Fruit fly (Drosophila melanogaster) whole organism, pupa: ENCODE data around the gene CG31445.

Experiments
- CG10348 ChIP-seq: fragments of 200-800 bp; sonication (Bioruptor generic); IDR thresholded peaks from 2 replicates; pipeline ENCODE4 v1.3.6; 2022; ENCODE audit warnings: missing biosample characterization, missing genetic modification characterization
- CG12605 ChIP-seq: fragments of 200-800 bp; sonication (Bioruptor generic); IDR thresholded peaks from 2 replicates; pipeline ENCODE4 v1.3.6; 2022; ENCODE audit warnings: missing biosample characterization, missing genetic modification characterization
- CG13204 ChIP-seq: fragments of 200-800 bp; sonication (Bioruptor generic); optimal IDR thresholded peaks from 2 replicates; lab custom pipeline; 2018; ENCODE audit warnings: missing biosample characterization, mild to moderate bottlenecking, missing genetic modification characterization, moderate library complexity
- CG14655 ChIP-seq: fragments of 200-800 bp; sonication (Bioruptor generic); optimal IDR thresholded peaks from 3 replicates; lab custom pipeline; 2017; ENCODE audit warnings: mild to moderate bottlenecking, missing biosample characterization, missing genetic modification reagents, missing genetic modification characterization
- CG15710 ChIP-seq: fragments of 200-800 bp; sonication (Bioruptor generic); optimal IDR thresholded peaks from 2 replicates; lab custom pipeline; 2018; ENCODE audit warnings: missing biosample characterization, mild to moderate bottlenecking, missing genetic modification characterization, moderate library complexity
- CG17806 ChIP-seq: fragments of 200-800 bp; sonication (Bioruptor generic); optimal IDR thresholded peaks from 2 replicates; lab custom pipeline; 2018; ENCODE audit warnings: missing biosample characterization, mild to moderate bottlenecking, missing genetic modification characterization, moderate library complexity
- CG32121 ChIP-seq: fragments of 200-800 bp; sonication (Bioruptor generic); IDR thresholded peaks from 2 replicates; pipeline ENCODE4 v1.3.6; 2022; ENCODE audit warnings: missing biosample characterization, missing genetic modification characterization
- CG34367 ChIP-seq: fragments of 200-800 bp; sonication (Bioruptor generic); optimal IDR thresholded peaks from 2 replicates; lab custom pipeline; 2018; ENCODE audit warnings: missing biosample characterization, mild to moderate bottlenecking, missing genetic modification characterization
- CG4496 ChIP-seq: fragments of 200-800 bp; sonication (Bioruptor generic); IDR thresholded peaks from 3 replicates; pipeline ENCODE4 v1.3.6; 2022; ENCODE audit warnings: missing biosample characterization, missing genetic modification characterization
- CG8159 ChIP-seq: fragments of 200-800 bp; sonication (Bioruptor generic); optimal IDR thresholded peaks from 3 replicates; lab custom pipeline; 2018; ENCODE audit warnings: missing biosample characterization, mild to moderate bottlenecking, missing genetic modification characterization, moderate library complexity
- CG8301 ChIP-seq: fragments of 200-800 bp; sonication (Bioruptor generic); optimal IDR thresholded peaks from 2 replicates; lab custom pipeline; 2018; ENCODE audit warnings: missing biosample characterization, mild to moderate bottlenecking, missing genetic modification characterization
- CG9948 ChIP-seq: fragments of 200-800 bp; sonication (Bioruptor generic); optimal IDR thresholded peaks from 2 replicates; lab custom pipeline; 2018; ENCODE audit warnings: missing biosample characterization, mild to moderate bottlenecking, missing genetic modification characterization, moderate library complexity
- D1 ChIP-seq: fragments of 200-800 bp; sonication (Bioruptor generic); optimal IDR thresholded peaks from 2 replicates; lab custom pipeline; 2018; ENCODE audit warnings: missing biosample characterization, mild to moderate bottlenecking, missing genetic modification characterization, moderate library complexity
- EcR ChIP-seq: fragments of 200-800 bp; sonication (Bioruptor generic); optimal IDR thresholded peaks from 3 replicates; lab custom pipeline; 2019; ENCODE audit warnings: missing biosample characterization, missing genetic modification characterization, mild to moderate bottlenecking, moderate library complexity, missing genetic modification reagents
- Ets98B ChIP-seq: fragments of 200-800 bp; sonication (Bioruptor generic); IDR thresholded peaks from 2 replicates; pipeline ENCODE4 v1.3.6; 2022; ENCODE audit warnings: missing biosample characterization, missing genetic modification characterization
- Pif1A ChIP-seq: fragments of 200-800 bp; sonication (Bioruptor generic); optimal IDR thresholded peaks from 3 replicates; lab custom pipeline; 2016; ENCODE audit warnings: missing biosample characterization, missing genetic modification characterization
- Pif1B ChIP-seq: fragments of 200-800 bp; sonication (Bioruptor generic); optimal IDR thresholded peaks from 3 replicates; lab custom pipeline; 2016; ENCODE audit warnings: missing biosample characterization, missing genetic modification characterization
- Snoo ChIP-seq: fragments of 200-800 bp; sonication (Bioruptor generic); optimal IDR thresholded peaks from 3 replicates; lab custom pipeline; 2017; ENCODE audit warnings: missing biosample characterization, mild to moderate bottlenecking, missing genetic modification characterization, inconsistent platforms
- fd96Ca ChIP-seq: fragments of 200-800 bp; sonication (Bioruptor generic); IDR thresholded peaks from 3 replicates; pipeline ENCODE4 v1.3.6; 2022; ENCODE audit warnings: missing biosample characterization, missing genetic modification characterization
- gl ChIP-seq: fragments of 200-800 bp; sonication (Bioruptor generic); optimal IDR thresholded peaks from 2 replicates; lab custom pipeline; 2018; ENCODE audit warnings: missing biosample characterization, mild to moderate bottlenecking, missing genetic modification characterization
- rn ChIP-seq: fragments of 200-800 bp; sonication (Bioruptor generic); IDR thresholded peaks from 2 replicates; pipeline ENCODE4 v1.3.6; 2022; ENCODE audit warnings: missing biosample characterization, missing genetic modification characterization

The CG31445 gene

dm6 chr3R:29268062-29268461 lies 23.4 kb upstream of the CG31445 start:
- no peak for TF ChIP-seq fd96Ca (GFP tag; lab: Robert Waterston, UW)
- no peak for TF ChIP-seq CG17806 (tag; lab: Kevin White, UChicago)
- no peak for TF ChIP-seq rn (GFP tag; lab: Robert Waterston, UW)
- TF ChIP-seq EcR (GFP tag; lab: Kevin White, UChicago), result peak; percentile 17
- no peak for TF ChIP-seq CG15710 (tag; lab: Kevin White, UChicago)
- no peak for TF ChIP-seq CG34367 (tag; lab: Kevin White, UChicago)
- no peak for TF ChIP-seq gl (tag; lab: Kevin White, UChicago)

- TF ChIP-seq CG8159 (tag; lab: Kevin White, UChicago) (peak; percentile 12), CG12605 (GFP tag; lab: Robert Waterston, UW) (no peak), CG17806 (tag; lab: Kevin White, UChicago) (no peak)
These were observed 22.0 kb upstream of the CG31445 start for dm6 chr3R:29266607-29267006.

- TF ChIP-seq Pif1B (GFP tag; lab: Kevin White, UChicago) (no peak), CG8159 (tag; lab: Kevin White, UChicago) (no peak), rn (GFP tag; lab: Robert Waterston, UW) (no peak), CG32121 (no peak), Snoo (tag; lab: Kevin White, UChicago) (no peak), EcR (GFP tag; lab: Kevin White, UChicago) (no peak), CG10348 (GFP tag; lab: Robert Waterston, UW) (no peak), CG17806 (tag; lab: Kevin White, UChicago) (no peak), CG34367 (tag; lab: Kevin White, UChicago) (no peak), CG4496 (GFP tag; lab: Robert Waterston, UW) (no peak), CG8301 (tag; lab: Kevin White, UChicago) (no peak)
These were observed 20.4 kb upstream of the CG31445 start for dm6 chr3R:29265075-29265474.

dm6 chr3R:29263264-29263663 lies 18.6 kb upstream of the CG31445 start:
- TF ChIP-seq CG4496 (GFP tag; lab: Robert Waterston, UW), result no peak
- no peak for TF ChIP-seq EcR (GFP tag; lab: Kevin White, UChicago)
- TF ChIP-seq Snoo (tag; lab: Kevin White, UChicago), result no peak
- TF ChIP-seq CG32121, result no peak
- TF ChIP-seq D1, result no peak

dm6 chr3R:29262481-29262880 lies 17.9 kb upstream of the CG31445 start:
- TF ChIP-seq EcR (GFP tag; lab: Kevin White, UChicago) (no peak), CG17806 (tag; lab: Kevin White, UChicago) (no peak), Snoo (tag; lab: Kevin White, UChicago) (no peak), rn (GFP tag; lab: Robert Waterston, UW) (no peak), Pif1B (GFP tag; lab: Kevin White, UChicago) (no peak), CG10348 (GFP tag; lab: Robert Waterston, UW) (no peak), D1 (no peak), CG14655 (GFP tag; lab: Kevin White, UChicago) (no peak), CG15710 (tag; lab: Kevin White, UChicago) (no peak), CG32121 (no peak), CG13204 (GFP tag; lab: Kevin White, UChicago) (no peak)

dm6 chr3R:29259466-29260132 lies 15.0 kb upstream of the CG31445 start:
- TF ChIP-seq CG10348 (GFP tag; lab: Robert Waterston, UW) (no peak), EcR (GFP tag; lab: Kevin White, UChicago) (no peak), Pif1A (GFP tag; lab: Kevin White, UChicago) (no peak), CG9948 (tag; lab: Kevin White, UChicago) (peak; percentile 6), CG8159 (tag; lab: Kevin White, UChicago) (peak; percentile 5), fd96Ca (GFP tag; lab: Robert Waterston, UW) (no peak), CG12605 (GFP tag; lab: Robert Waterston, UW) (no peak), CG17806 (tag; lab: Kevin White, UChicago) (peak; percentile 12), CG15710 (tag; lab: Kevin White, UChicago) (no peak)

dm6 chr3R:29257890-29258691 lies 13.5 kb upstream of the CG31445 start:
- TF ChIP-seq Ets98B (GFP tag; lab: Robert Waterston, UW) (no peak), EcR (GFP tag; lab: Kevin White, UChicago) (peak; percentile 59), gl (tag; lab: Kevin White, UChicago) (no peak), CG8301 (tag; lab: Kevin White, UChicago) (no peak), Pif1B (GFP tag; lab: Kevin White, UChicago) (no peak), Pif1A (GFP tag; lab: Kevin White, UChicago) (no peak), CG10348 (GFP tag; lab: Robert Waterston, UW) (no peak), CG8159 (tag; lab: Kevin White, UChicago) (no peak), CG13204 (GFP tag; lab: Kevin White, UChicago) (peak; percentile 73), rn (GFP tag; lab: Robert Waterston, UW) (no peak), Snoo (tag; lab: Kevin White, UChicago) (no peak)
